Fruit fly (Drosophila melanogaster): Measurements from ENCODE around the gene kat80.

Gene kat80

dm6 chrX:16275854-16276338 lies at the start of gene kat80, which contains the start of gene Prosalpha4:
TSS of gene kat80 (minus strand) at chrX:16276180.
TSS of gene Prosalpha4 (plus strand) at chrX:16276270.
- TF ChIP-seq Dll (optimal IDR thresholded peaks at IDR 0.05) (no peak), psq (optimal IDR thresholded peaks at IDR 0.05) (no peak), pan (optimal IDR thresholded peaks at IDR 0.05) (no peak), CG8478 (optimal IDR thresholded peaks at IDR 0.05) (no peak), EcR (GFP tag; optimal IDR thresholded peaks at IDR 0.05) (no peak), usp (GFP tag; optimal IDR thresholded peaks at IDR 0.05) (no peak)

dm6 chrX:16325472-16325871 lies 49.5 kb upstream of the kat80 start, which contains the start of gene CalpC:
TSS of gene CalpC (plus strand) at chrX:16325763.
- TF ChIP-seq pan (optimal IDR thresholded peaks at IDR 0.05) (no peak), CG8478 (optimal IDR thresholded peaks at IDR 0.05) (no peak), Dll (optimal IDR thresholded peaks at IDR 0.05) (no peak), usp (GFP tag; optimal IDR thresholded peaks at IDR 0.05) (no peak), EcR (GFP tag; optimal IDR thresholded peaks at IDR 0.05) (no peak), psq (optimal IDR thresholded peaks at IDR 0.05) (no peak)

- TF ChIP-seq Dll (optimal IDR thresholded peaks at IDR 0.05) = no peak
- TF ChIP-seq pan (optimal IDR thresholded peaks at IDR 0.05) = no peak
- TF ChIP-seq psq (optimal IDR thresholded peaks at IDR 0.05) = no peak
- TF ChIP-seq usp (GFP tag; optimal IDR thresholded peaks at IDR 0.05) = no peak
- TF ChIP-seq CG8478 (optimal IDR thresholded peaks at IDR 0.05) = no peak
- TF ChIP-seq EcR (GFP tag; optimal IDR thresholded peaks at IDR 0.05) = no peak
These were observed 47.6 kb upstream of the kat80 start for dm6 chrX:16323536-16323935.

- no peak for TF ChIP-seq psq (optimal IDR thresholded peaks at IDR 0.05)
- TF ChIP-seq pan (optimal IDR thresholded peaks at IDR 0.05) = no peak
- TF ChIP-seq usp (GFP tag; optimal IDR thresholded peaks at IDR 0.05) = no peak
- no peak for TF ChIP-seq CG8478 (optimal IDR thresholded peaks at IDR 0.05)
- TF ChIP-seq Dll (optimal IDR thresholded peaks at IDR 0.05) = no peak
- TF ChIP-seq EcR (GFP tag; optimal IDR thresholded peaks at IDR 0.05) = no peak
These were observed 47.1 kb upstream of the kat80 start, which contains the start of the genes CG9917 and CG32579 for dm6 chrX:16323063-16323462. TSS of gene CG9917 (minus strand) at chrX:16323231. TSS of gene CG32579 (plus strand) at chrX:16323286.

- TF ChIP-seq usp (GFP tag; optimal IDR thresholded peaks at IDR 0.05) (no peak), EcR (GFP tag; optimal IDR thresholded peaks at IDR 0.05) (no peak)
These were observed 45.1 kb upstream of the kat80 start for dm6 chrX:16321037-16321436.

dm6 chrX:16320197-16320921 lies 44.4 kb upstream of the kat80 start, which contains the start of gene Cyp1:
TSS of gene Cyp1 (minus strand) at chrX:16320370.
- no peak for TF ChIP-seq pan (optimal IDR thresholded peaks at IDR 0.05)

- TF ChIP-seq EcR (GFP tag; optimal IDR thresholded peaks at IDR 0.05) = no peak
- no peak for TF ChIP-seq psq (optimal IDR thresholded peaks at IDR 0.05)
- TF ChIP-seq Dll (optimal IDR thresholded peaks at IDR 0.05) = no peak
- no peak for TF ChIP-seq pan (optimal IDR thresholded peaks at IDR 0.05)
- no peak for TF ChIP-seq CG8478 (optimal IDR thresholded peaks at IDR 0.05)
- no peak for TF ChIP-seq usp (GFP tag; optimal IDR thresholded peaks at IDR 0.05)
These were observed 43.6 kb upstream of the kat80 start for dm6 chrX:16319558-16319924.

dm6 chrX:16318858-16319557 lies 43.0 kb upstream of the kat80 start:
- TF ChIP-seq CG8478 (optimal IDR thresholded peaks at IDR 0.05) (no peak), Dll (optimal IDR thresholded peaks at IDR 0.05) (no peak), pan (optimal IDR thresholded peaks at IDR 0.05) (no peak), EcR (GFP tag; optimal IDR thresholded peaks at IDR 0.05) (no peak), psq (optimal IDR thresholded peaks at IDR 0.05) (no peak), usp (GFP tag; optimal IDR thresholded peaks at IDR 0.05) (no peak)

dm6 chrX:16313078-16313875 lies 37.3 kb upstream of the kat80 start, which contains the start of the genes CG9915 and SWIP:
TSS of gene CG9915 (minus strand) at chrX:16313138.
TSS of gene SWIP (plus strand) at chrX:16313709.
- TF ChIP-seq usp (GFP tag; optimal IDR thresholded peaks at IDR 0.05) = no peak
- TF ChIP-seq pan (optimal IDR thresholded peaks at IDR 0.05) = no peak
- no peak for TF ChIP-seq CG8478 (optimal IDR thresholded peaks at IDR 0.05)
- TF ChIP-seq psq (optimal IDR thresholded peaks at IDR 0.05) = no peak
- TF ChIP-seq EcR (GFP tag; optimal IDR thresholded peaks at IDR 0.05) = no peak
- TF ChIP-seq Dll (optimal IDR thresholded peaks at IDR 0.05) = no peak

dm6 chrX:16309764-16310163 lies 33.8 kb upstream of the kat80 start:
- no peak for TF ChIP-seq Dll (optimal IDR thresholded peaks at IDR 0.05)
- no peak for TF ChIP-seq psq (optimal IDR thresholded peaks at IDR 0.05)
- TF ChIP-seq usp (GFP tag; optimal IDR thresholded peaks at IDR 0.05) = no peak
- TF ChIP-seq CG8478 (optimal IDR thresholded peaks at IDR 0.05) = no peak
- no peak for TF ChIP-seq EcR (GFP tag; optimal IDR thresholded peaks at IDR 0.05)
- no peak for TF ChIP-seq pan (optimal IDR thresholded peaks at IDR 0.05)

- TF ChIP-seq usp (GFP tag; optimal IDR thresholded peaks at IDR 0.05) (no peak), Dll (optimal IDR thresholded peaks at IDR 0.05) (no peak), CG8478 (optimal IDR thresholded peaks at IDR 0.05) (no peak), EcR (GFP tag; optimal IDR thresholded peaks at IDR 0.05) (no peak), psq (optimal IDR thresholded peaks at IDR 0.05) (no peak), pan (optimal IDR thresholded peaks at IDR 0.05) (no peak)
These were observed 33.0 kb upstream of the kat80 start for dm6 chrX:16308953-16309352.

Measured in whole organism.